ENCODE assay signal across 1 fruit fly cellular context in genomic region chr2L:9166399-9166980, dm6.
TF ChIP-seq lines count a peak whose summit lies in the region.

Gene CG9586 (minus strand): TSS chr2L:9166514.
Gene tai (plus strand): TSS chr2L:9166778.

TF ChIP-seq in whole organism, embryonic, 481 proteins besides CTCF, POLR2A, EP300 and RAD21 (continued from another document):
- peak; percentile 45; the same call in 1 of the 2 replicates for TF ChIP-seq gt (GFP tag; IDR thresholded peaks at IDR 0.05; lab: Robert Waterston, UW)
- TF ChIP-seq pum (GFP tag; optimal IDR thresholded peaks at IDR 0.05; lab: Kevin White, UChicago), result peak; percentile 63
- TF ChIP-seq Atf3 (GFP tag; optimal IDR thresholded peaks at IDR 0.05; lab: Kevin White, UChicago), result peak; percentile 15
- TF ChIP-seq CG10959 (GFP tag; IDR thresholded peaks at IDR 0.05; lab: Robert Waterston, UW), result no peak
- TF ChIP-seq E2f1 (GFP tag; IDR thresholded peaks at IDR 0.05; lab: Robert Waterston, UW), result peak; percentile 78
- peak; percentile 69 for TF ChIP-seq Abd-B (GFP tag; optimal IDR thresholded peaks at IDR 0.05; lab: Kevin White, UChicago)
- no peak for TF ChIP-seq CG14965 (GFP tag; optimal IDR thresholded peaks at IDR 0.05; lab: Kevin White, UChicago; ENCODE audit: borderline replicate concordance)
- TF ChIP-seq CG7928 (GFP tag; optimal IDR thresholded peaks at IDR 0.05; lab: Kevin White, UChicago), result peak; percentile 65
- TF ChIP-seq dimm (GFP tag; IDR thresholded peaks at IDR 0.05; lab: Robert Waterston, UW), result no peak
- peak; percentile 71 for TF ChIP-seq Oli (tag; optimal IDR thresholded peaks at IDR 0.05; lab: Kevin White, UChicago)
- TF ChIP-seq gcm (GFP tag; optimal IDR thresholded peaks at IDR 0.05; lab: Kevin White, UChicago), result peak; percentile 87
- TF ChIP-seq CG10366 (GFP tag; IDR thresholded peaks at IDR 0.05; lab: Robert Waterston, UW), result peak; percentile 81
- no peak for TF ChIP-seq HmgD (GFP tag; optimal IDR thresholded peaks at IDR 0.05; lab: Kevin White, UChicago)
- peak; percentile 58 for TF ChIP-seq CG30020 (tag; optimal IDR thresholded peaks at IDR 0.05; lab: Kevin White, UChicago)
- peak; percentile 45; the same call in 1 of the 2 replicates for TF ChIP-seq cas (GFP tag; IDR thresholded peaks at IDR 0.05; lab: Robert Waterston, UW)
- no peak for TF ChIP-seq D (optimal IDR thresholded peaks at IDR 0.05; lab: Kevin White, UChicago)
- peak; percentile 78 for TF ChIP-seq D (GFP tag; optimal IDR thresholded peaks at IDR 0.05; lab: Kevin White, UChicago)
- TF ChIP-seq emc (GFP tag; optimal IDR thresholded peaks at IDR 0.05; lab: Kevin White, UChicago), result no peak
- peak; percentile 89 for TF ChIP-seq vvl (GFP tag; IDR thresholded peaks at IDR 0.05; lab: Robert Waterston, UW)
- peak; percentile 72 for TF ChIP-seq HHEX (GFP tag; optimal IDR thresholded peaks at IDR 0.05; lab: Kevin White, UChicago)
- peak; percentile 77 for TF ChIP-seq CG3281 (GFP tag; optimal IDR thresholded peaks at IDR 0.05; lab: Kevin White, UChicago)
- TF ChIP-seq rib (GFP tag; IDR thresholded peaks at IDR 0.05; lab: Robert Waterston, UW), result no peak
- TF ChIP-seq Mrtf (GFP tag; IDR thresholded peaks at IDR 0.05; lab: Robert Waterston, UW), result no peak
- TF ChIP-seq CG13296 (GFP tag; optimal IDR thresholded peaks at IDR 0.05; lab: Kevin White, UChicago), result peak; percentile 79
- TF ChIP-seq CG11398 (GFP tag; optimal IDR thresholded peaks at IDR 0.05; lab: Kevin White, UChicago), result no peak
- peak; percentile 79 for TF ChIP-seq CG2120 (GFP tag; optimal IDR thresholded peaks at IDR 0.05; lab: Kevin White, UChicago)
- TF ChIP-seq Chrac-16 (GFP tag; optimal IDR thresholded peaks at IDR 0.05; lab: Kevin White, UChicago), result peak; percentile 88
- peak; percentile 72 for TF ChIP-seq Nf-YB (GFP tag; optimal IDR thresholded peaks at IDR 0.05; lab: Kevin White, UChicago)
- peak; percentile 65 for TF ChIP-seq CG17568 (GFP tag; optimal IDR thresholded peaks at IDR 0.05; lab: Kevin White, UChicago)
- TF ChIP-seq crp (GFP tag; optimal IDR thresholded peaks at IDR 0.05; lab: Kevin White, UChicago), result peak; percentile 77 to 97
- TF ChIP-seq Sox102F (GFP tag; optimal IDR thresholded peaks at IDR 0.05; lab: Kevin White, UChicago), result peak; percentile 81
- peak; percentile 63 for TF ChIP-seq CG1529 (GFP tag; optimal IDR thresholded peaks at IDR 0.05; lab: Kevin White, UChicago)
- peak; percentile 80 for TF ChIP-seq CG11695 (GFP tag; IDR thresholded peaks at IDR 0.05; lab: Robert Waterston, UW)
- TF ChIP-seq CG2116 (GFP tag; optimal IDR thresholded peaks at IDR 0.05; lab: Kevin White, UChicago), result peak; percentile 80
- TF ChIP-seq MESR4 (GFP tag; optimal IDR thresholded peaks at IDR 0.05; lab: Kevin White, UChicago), result peak; percentile 81
- no peak for TF ChIP-seq Poxn (GFP tag; IDR thresholded peaks at IDR 0.05; lab: Robert Waterston, UW)
- TF ChIP-seq CG17186 (GFP tag; optimal IDR thresholded peaks at IDR 0.05; lab: Kevin White, UChicago), result peak; percentile 50
- 0 out of 3 replicates have a peak, but pooled peaks have one; percentile 39 for TF ChIP-seq CG11093 (GFP tag; IDR thresholded peaks at IDR 0.05; lab: Robert Waterston, UW)
- no peak for TF ChIP-seq usp (GFP tag; optimal IDR thresholded peaks at IDR 0.05; lab: Kevin White, UChicago)
- no peak for TF ChIP-seq Hr39 (optimal IDR thresholded peaks at IDR 0.05; lab: Kevin White, UChicago)
- peak; percentile 36 for TF ChIP-seq BEAF-32 (GFP tag; optimal IDR thresholded peaks at IDR 0.05; lab: Kevin White, UChicago)
- peak; percentile 77; the same call in 2 of the 3 replicates for TF ChIP-seq dysf (GFP tag; IDR thresholded peaks at IDR 0.05; lab: Robert Waterston, UW)
- peak; percentile 32 for TF ChIP-seq pfk (GFP tag; optimal IDR thresholded peaks at IDR 0.05; lab: Kevin White, UChicago)
- TF ChIP-seq NC2β (GFP tag; optimal IDR thresholded peaks at IDR 0.05; lab: Kevin White, UChicago), result peak; percentile 10
- no peak for TF ChIP-seq CG16813 (GFP tag; IDR thresholded peaks at IDR 0.05; lab: Robert Waterston, UW; ENCODE audit: partially characterized antibody)
- peak in 1 of 2 experiments; percentile 65 for TF ChIP-seq insv (GFP tag; optimal IDR thresholded peaks at IDR 0.05; lab: Kevin White, UChicago)
- TF ChIP-seq sens (GFP tag; lab: Kevin White, UChicago), result peak; percentile 84
- peak; percentile 76 for TF ChIP-seq Asciz (GFP tag; optimal IDR thresholded peaks at IDR 0.05; lab: Kevin White, UChicago)
- peak; percentile 83 for TF ChIP-seq ase (GFP tag; IDR thresholded peaks at IDR 0.05; lab: Robert Waterston, UW)
- peak; percentile 90 for TF ChIP-seq CG2712 (tag; optimal IDR thresholded peaks at IDR 0.05; lab: Kevin White, UChicago)
- peak; percentile 59; the same call in 1 of the 2 replicates for TF ChIP-seq ttk (GFP tag; IDR thresholded peaks at IDR 0.05; lab: Robert Waterston, UW)
- TF ChIP-seq wor (GFP tag; IDR thresholded peaks at IDR 0.05; lab: Robert Waterston, UW), result peak; percentile 68
- peak; percentile 60 for TF ChIP-seq CG17912 (GFP tag; optimal IDR thresholded peaks at IDR 0.05; lab: Kevin White, UChicago)
- TF ChIP-seq CG31365 (tag; optimal IDR thresholded peaks at IDR 0.05; lab: Kevin White, UChicago), result no peak
- TF ChIP-seq knrl (GFP tag; IDR thresholded peaks at IDR 0.05; lab: Robert Waterston, UW; ENCODE audit: partially characterized antibody), result peak; percentile 47; the same call in 2 of the 3 replicates
- TF ChIP-seq Xbp1 (GFP tag; optimal IDR thresholded peaks at IDR 0.05; lab: Kevin White, UChicago), result peak; percentile 89
- TF ChIP-seq CG3163 (GFP tag; optimal IDR thresholded peaks at IDR 0.05; lab: Kevin White, UChicago), result no peak
- TF ChIP-seq Sry-δ (GFP tag; optimal IDR thresholded peaks at IDR 0.05; lab: Kevin White, UChicago), result peak; percentile 20
- no peak for TF ChIP-seq inv (GFP tag; IDR thresholded peaks at IDR 0.05; lab: Robert Waterston, UW; ENCODE audit: partially characterized antibody)
- peak; percentile 85 for TF ChIP-seq stc (GFP tag; IDR thresholded peaks at IDR 0.05; lab: Robert Waterston, UW)
- peak; percentile 61 for TF ChIP-seq CG3065 (GFP tag; optimal IDR thresholded peaks at IDR 0.05; lab: Kevin White, UChicago)
- TF ChIP-seq abd-A (tag; optimal IDR thresholded peaks at IDR 0.05; lab: Kevin White, UChicago), result no peak
- TF ChIP-seq tna (GFP tag; IDR thresholded peaks at IDR 0.05; lab: Robert Waterston, UW; ENCODE audit: partially characterized antibody), result no peak
- peak; percentile 70 for TF ChIP-seq CG31388 (GFP tag; optimal IDR thresholded peaks at IDR 0.05; lab: Kevin White, UChicago)
- no peak for TF ChIP-seq wek (GFP tag; optimal IDR thresholded peaks at IDR 0.05; lab: Kevin White, UChicago)
- TF ChIP-seq Vsx1 (GFP tag; optimal IDR thresholded peaks at IDR 0.05; lab: Kevin White, UChicago), result peak; percentile 82
- TF ChIP-seq en (GFP tag; optimal IDR thresholded peaks at IDR 0.05; lab: Kevin White, UChicago), result no peak
- peak; percentile 90 for TF ChIP-seq CG7556 (GFP tag; optimal IDR thresholded peaks at IDR 0.05; lab: Kevin White, UChicago)
- TF ChIP-seq tx (GFP tag; optimal IDR thresholded peaks at IDR 0.05; lab: Kevin White, UChicago), result no peak
- TF ChIP-seq da (GFP tag; optimal IDR thresholded peaks at IDR 0.05; lab: Kevin White, UChicago), result peak; percentile 34
- peak; percentile 85 for TF ChIP-seq CG11247 (GFP tag; IDR thresholded peaks at IDR 0.05; lab: Robert Waterston, UW)
- TF ChIP-seq CG11560 (tag; IDR thresholded peaks at IDR 0.05; lab: Robert Waterston, UW), result peak; percentile 63; the same call in 2 of the 3 replicates
- no peak for TF ChIP-seq CG42726 (GFP tag; IDR thresholded peaks at IDR 0.05; lab: Robert Waterston, UW; ENCODE audit: partially characterized antibody)
- TF ChIP-seq fd64A (GFP tag; optimal IDR thresholded peaks at IDR 0.05; lab: Kevin White, UChicago), result no peak
- TF ChIP-seq CG12744 (GFP tag; optimal IDR thresholded peaks at IDR 0.05; lab: Kevin White, UChicago), result peak; percentile 5
- TF ChIP-seq CG9727 (GFP tag; optimal IDR thresholded peaks at IDR 0.05; lab: Kevin White, UChicago), result peak; percentile 89
- peak; percentile 86 for TF ChIP-seq lbe (GFP tag; optimal IDR thresholded peaks at IDR 0.05; lab: Kevin White, UChicago)
- TF ChIP-seq CG15011 (GFP tag; optimal IDR thresholded peaks at IDR 0.05; lab: Kevin White, UChicago), result peak; percentile 73
- peak; percentile 53 for TF ChIP-seq Adf1 (GFP tag; IDR thresholded peaks at IDR 0.05; lab: Robert Waterston, UW)
- peak; percentile 100 for TF ChIP-seq trem (tag; optimal IDR thresholded peaks at IDR 0.05; lab: Kevin White, UChicago)
- TF ChIP-seq vfl (GFP tag; optimal IDR thresholded peaks at IDR 0.05; lab: Kevin White, UChicago), result peak; percentile 71
- peak; percentile 92 for TF ChIP-seq sqz (GFP tag; optimal IDR thresholded peaks at IDR 0.05; lab: Kevin White, UChicago)
- no peak for TF ChIP-seq hth (optimal IDR thresholded peaks at IDR 0.05; lab: Kevin White, UChicago)
- TF ChIP-seq CG1792 (GFP tag; optimal IDR thresholded peaks at IDR 0.05; lab: Kevin White, UChicago), result no peak
- TF ChIP-seq CG3995 (GFP tag; optimal IDR thresholded peaks at IDR 0.05; lab: Kevin White, UChicago), result peak; percentile 31
- peak; percentile 71 for TF ChIP-seq run (tag; optimal IDR thresholded peaks at IDR 0.05; lab: Kevin White, UChicago)
- TF ChIP-seq Mes4 (GFP tag; optimal IDR thresholded peaks at IDR 0.05; lab: Kevin White, UChicago), result no peak
- peak; percentile 14 for TF ChIP-seq CG4707 (GFP tag; optimal IDR thresholded peaks at IDR 0.05; lab: Kevin White, UChicago)
- no peak for TF ChIP-seq btn (GFP tag; optimal IDR thresholded peaks at IDR 0.05; lab: Kevin White, UChicago)
- no peak for TF ChIP-seq jigr1 (GFP tag; IDR thresholded peaks at IDR 0.05; lab: Robert Waterston, UW)
- peak; percentile 56 for TF ChIP-seq hbn (GFP tag; IDR thresholded peaks at IDR 0.05; lab: Robert Waterston, UW; ENCODE audit: partially characterized antibody)
- TF ChIP-seq Elba2 (GFP tag; optimal IDR thresholded peaks at IDR 0.05; lab: Kevin White, UChicago), result no peak
- TF ChIP-seq CG10147 (GFP tag; optimal IDR thresholded peaks at IDR 0.05; lab: Kevin White, UChicago), result peak; percentile 76
- TF ChIP-seq zfh1 (GFP tag; IDR thresholded peaks at IDR 0.05; lab: Robert Waterston, UW), result peak; percentile 91
- TF ChIP-seq fu2 (GFP tag; optimal IDR thresholded peaks at IDR 0.05; lab: Kevin White, UChicago), result no peak
- peak; percentile 58 for TF ChIP-seq CG8290 (GFP tag; optimal IDR thresholded peaks at IDR 0.05; lab: Kevin White, UChicago)
- peak; percentile 65 for TF ChIP-seq CG8290 (tag; optimal IDR thresholded peaks at IDR 0.05; lab: Kevin White, UChicago)
- TF ChIP-seq az2 (GFP tag; optimal IDR thresholded peaks at IDR 0.05; lab: Kevin White, UChicago), result peak; percentile 87
- peak; percentile 96 for TF ChIP-seq CG12391 (tag; optimal IDR thresholded peaks at IDR 0.05; lab: Kevin White, UChicago)
- no peak for TF ChIP-seq prd (optimal IDR thresholded peaks at IDR 0.05; lab: Kevin White, UChicago)
- peak; percentile 90 for TF ChIP-seq prd (GFP tag; IDR thresholded peaks at IDR 0.05; lab: Robert Waterston, UW)
- peak; percentile 89 for TF ChIP-seq CG7271 (tag; optimal IDR thresholded peaks at IDR 0.05; lab: Kevin White, UChicago)
- TF ChIP-seq Dll (GFP tag; IDR thresholded peaks at IDR 0.05; lab: Robert Waterston, UW; ENCODE audit: partially characterized antibody), result peak; percentile 54; the same call in 2 of the 4 replicates
- peak; percentile 83 for TF ChIP-seq CG17359 (tag; optimal IDR thresholded peaks at IDR 0.05; lab: Kevin White, UChicago)
- peak in 1 of 2 experiments; percentile 88 for TF ChIP-seq eve (GFP tag; optimal IDR thresholded peaks at IDR 0.05; lab: Kevin White, UChicago)
- TF ChIP-seq chif (GFP tag; optimal IDR thresholded peaks at IDR 0.05; lab: Kevin White, UChicago), result peak in 1 of 2 experiments; percentile 57
- no peak for TF ChIP-seq gcm2 (GFP tag; optimal IDR thresholded peaks at IDR 0.05; lab: Kevin White, UChicago)
- peak; percentile 70 for TF ChIP-seq CG7372 (GFP tag; IDR thresholded peaks at IDR 0.05; lab: Robert Waterston, UW)
- peak; percentile 89 for TF ChIP-seq sob (GFP tag; IDR thresholded peaks at IDR 0.05; lab: Robert Waterston, UW)
- peak; percentile 66 for TF ChIP-seq peb (GFP tag; IDR thresholded peaks at IDR 0.05; lab: Robert Waterston, UW)
- TF ChIP-seq CG17328 (GFP tag; IDR thresholded peaks at IDR 0.05; lab: Robert Waterston, UW), result peak; percentile 87
- peak; percentile 81 for TF ChIP-seq CG6689 (GFP tag; IDR thresholded peaks at IDR 0.05; lab: Robert Waterston, UW)
- TF ChIP-seq Myb (GFP tag; optimal IDR thresholded peaks at IDR 0.05; lab: Kevin White, UChicago), result no peak
- TF ChIP-seq sug (tag; optimal IDR thresholded peaks at IDR 0.05; lab: Kevin White, UChicago), result peak; percentile 78
- peak; percentile 89 for TF ChIP-seq unpg (GFP tag; optimal IDR thresholded peaks at IDR 0.05; lab: Kevin White, UChicago)
- TF ChIP-seq CG10274 (GFP tag; optimal IDR thresholded peaks at IDR 0.05; lab: Kevin White, UChicago), result no peak
- TF ChIP-seq kah (GFP tag; optimal IDR thresholded peaks at IDR 0.05; lab: Kevin White, UChicago), result peak; percentile 54
- TF ChIP-seq HLH4C (GFP tag; IDR thresholded peaks at IDR 0.05; lab: Robert Waterston, UW; ENCODE audit: partially characterized antibody), result peak; percentile 41; the same call in 2 of the 3 replicates
- TF ChIP-seq H15 (GFP tag; IDR thresholded peaks at IDR 0.05; lab: Robert Waterston, UW), result peak; percentile 70; the same call in 2 of the 3 replicates
